Fruit fly (Drosophila melanogaster) whole organism, prepupa: ENCODE data around the gene Icmt.

Experiments
- Blimp-1 ChIP-seq: fragments of 200-800 bp; sonication (Bioruptor generic); optimal IDR thresholded peaks from 3 replicates; lab custom pipeline; 2017; ENCODE audit warnings: missing biosample characterization, missing genetic modification characterization, mild to moderate bottlenecking, moderate library complexity, missing genetic modification reagents
- CG10631 ChIP-seq: fragments of 200-800 bp; sonication (Bioruptor generic); optimal IDR thresholded peaks from 2 replicates; lab custom pipeline; 2016; ENCODE audit warnings: missing biosample characterization, missing genetic modification characterization
- CG10669 ChIP-seq: fragments of 200-800 bp; sonication (Bioruptor generic); optimal IDR thresholded peaks from 3 replicates; lab custom pipeline; 2018; ENCODE audit warnings: missing biosample characterization, mild to moderate bottlenecking, missing genetic modification characterization, moderate library complexity
- CG11294 ChIP-seq: fragments of 200-800 bp; sonication (Bioruptor generic); IDR thresholded peaks from 2 replicates; pipeline ENCODE4 v1.3.6; 2022; ENCODE audit warnings: missing biosample characterization, missing genetic modification characterization
- CG11762 ChIP-seq: fragments of 200-800 bp; sonication (Bioruptor generic); optimal IDR thresholded peaks from 3 replicates; lab custom pipeline; 2016; ENCODE audit warnings: missing biosample characterization, missing genetic modification characterization; ENCODE audit not compliant: insufficient read depth
- CG1621 ChIP-seq: fragments of 200-800 bp; sonication (Bioruptor generic); optimal IDR thresholded peaks from 3 replicates; lab custom pipeline; 2018; ENCODE audit warnings: missing biosample characterization, mild to moderate bottlenecking, missing genetic modification characterization
- CG31627 ChIP-seq: fragments of 200-800 bp; sonication (Bioruptor generic); optimal IDR thresholded peaks from 3 replicates; lab custom pipeline; 2016; ENCODE audit warnings: missing biosample characterization, missing genetic modification characterization
- CG3919 ChIP-seq: fragments of 200-800 bp; sonication (Bioruptor generic); optimal IDR thresholded peaks from 3 replicates; lab custom pipeline; 2016; ENCODE audit warnings: missing biosample characterization, missing genetic modification characterization
- CG4318 ChIP-seq: fragments of 200-800 bp; sonication (Bioruptor generic); optimal IDR thresholded peaks from 3 replicates; lab custom pipeline; 2017; ENCODE audit warnings: missing biosample characterization, mild to moderate bottlenecking, missing genetic modification characterization
- CG6276 ChIP-seq: fragments of 200-800 bp; sonication (Bioruptor generic); optimal IDR thresholded peaks from 2 replicates; lab custom pipeline; 2017; ENCODE audit warnings: missing biosample characterization, mild to moderate bottlenecking, missing genetic modification characterization
- CG6792 ChIP-seq: fragments of 200-800 bp; sonication (Bioruptor generic); optimal IDR thresholded peaks from 3 replicates; lab custom pipeline; 2016; ENCODE audit warnings: missing biosample characterization, missing genetic modification characterization
- CG6808 ChIP-seq: fragments of 200-800 bp; sonication (Bioruptor generic); optimal IDR thresholded peaks from 3 replicates; lab custom pipeline; 2017; ENCODE audit warnings: missing biosample characterization, missing genetic modification characterization, mild to moderate bottlenecking, moderate library complexity, missing genetic modification reagents
- CG6854 ChIP-seq: fragments of 200-800 bp; sonication (Bioruptor generic); optimal IDR thresholded peaks from 2 replicates; lab custom pipeline; 2017; ENCODE audit warnings: missing biosample characterization, mild to moderate bottlenecking, missing genetic modification characterization
- CG7368 ChIP-seq: fragments of 200-800 bp; sonication (Bioruptor generic); optimal IDR thresholded peaks from 3 replicates; lab custom pipeline; 2016; ENCODE audit warnings: missing biosample characterization, missing genetic modification characterization
- CG8119 ChIP-seq: fragments of 200-800 bp; sonication (Bioruptor generic); IDR thresholded peaks from 3 replicates; pipeline ENCODE4 v1.3.6; 2022; ENCODE audit warnings: missing biosample characterization, missing genetic modification characterization
- CG8632 ChIP-seq: fragments of 200-800 bp; sonication (Bioruptor generic); optimal IDR thresholded peaks from 3 replicates; lab custom pipeline; 2016; ENCODE audit warnings: missing biosample characterization, missing genetic modification characterization
- CG9139 ChIP-seq: fragments of 200-800 bp; sonication (Bioruptor generic); optimal IDR thresholded peaks from 3 replicates; lab custom pipeline; 2017; ENCODE audit warnings: missing biosample characterization, mild to moderate bottlenecking, missing genetic modification characterization
- Eip75B ChIP-seq: fragments of 200-800 bp; sonication (Bioruptor generic); optimal IDR thresholded peaks from 3 replicates; lab custom pipeline; 2016; ENCODE audit warnings: missing biosample characterization, missing genetic modification characterization
- Eip78C ChIP-seq: fragments of 200-800 bp; sonication (Bioruptor generic); peaks from one replicate; lab custom pipeline; 2016; ENCODE audit warnings: missing biosample characterization, missing genetic modification characterization
- Eip93F ChIP-seq: fragments of 200-800 bp; sonication (Bioruptor generic); optimal IDR thresholded peaks from 2 replicates; lab custom pipeline; 2016; ENCODE audit warnings: missing biosample characterization, mild to moderate bottlenecking, missing genetic modification characterization
- Ets21C ChIP-seq: fragments of 200-800 bp; sonication (Bioruptor generic); optimal IDR thresholded peaks from 3 replicates; lab custom pipeline; 2016; ENCODE audit warnings: missing biosample characterization, missing genetic modification characterization
- Ets96B ChIP-seq: fragments of 200-800 bp; optimal IDR thresholded peaks from 2 replicates; lab custom pipeline; 2019; ENCODE audit warnings: missing biosample characterization, mild to moderate bottlenecking, missing genetic modification characterization, moderate library complexity
- Gug ChIP-seq: fragments of 200-800 bp; sonication (Bioruptor generic); IDR thresholded peaks from 2 replicates; pipeline ENCODE4 v1.3.6; 2022; ENCODE audit warnings: missing biosample characterization, missing genetic modification characterization
- Hr38 ChIP-seq: sonication (Bioruptor generic); optimal IDR thresholded peaks from 2 replicates; lab custom pipeline; 2016; ENCODE audit warnings: missing biosample characterization, missing genetic modification characterization
- Hr39 ChIP-seq: fragments of 200-800 bp; sonication (Bioruptor generic); optimal IDR thresholded peaks from 2 replicates; lab custom pipeline; 2016; ENCODE audit warnings: missing biosample characterization, missing genetic modification characterization
- Lpt ChIP-seq: fragments of 200-800 bp; sonication (Bioruptor generic); optimal IDR thresholded peaks from 3 replicates; lab custom pipeline; 2016; ENCODE audit warnings: missing biosample characterization, missing genetic modification characterization
- Met ChIP-seq: fragments of 200-800 bp; sonication (Bioruptor generic); optimal IDR thresholded peaks from 3 replicates; lab custom pipeline; 2016; ENCODE audit warnings: missing biosample characterization, missing genetic modification characterization
- OdsH ChIP-seq: fragments of 200-800 bp; sonication (Bioruptor generic); optimal IDR thresholded peaks from 3 replicates; lab custom pipeline; 2016; ENCODE audit warnings: missing biosample characterization, missing genetic modification characterization
- Smox ChIP-seq: fragments of 200-800 bp; sonication (Bioruptor generic); optimal IDR thresholded peaks from 3 replicates; lab custom pipeline; 2016; ENCODE audit warnings: missing biosample characterization, missing genetic modification characterization
- Sox102F ChIP-seq: fragments of 200-800 bp; sonication (Bioruptor generic); optimal IDR thresholded peaks from 2 replicates; lab custom pipeline; 2016; ENCODE audit warnings: missing biosample characterization, mild to moderate bottlenecking, missing genetic modification characterization
- Sox14 ChIP-seq: fragments of 200-800 bp; sonication (Bioruptor generic); optimal IDR thresholded peaks from 3 replicates; lab custom pipeline; 2016; ENCODE audit warnings: missing biosample characterization, missing genetic modification characterization
- achi ChIP-seq: fragments of 200-800 bp; sonication (Bioruptor generic); optimal IDR thresholded peaks from 3 replicates; lab custom pipeline; 2016; ENCODE audit warnings: missing biosample characterization, missing genetic modification characterization
- acj6 ChIP-seq: fragments of 200-800 bp; sonication (Bioruptor generic); optimal IDR thresholded peaks from 3 replicates; lab custom pipeline; 2016; ENCODE audit warnings: missing biosample characterization, missing genetic modification characterization
- dac ChIP-seq: fragments of 200-800 bp; sonication (Bioruptor generic); optimal IDR thresholded peaks from 2 replicates; lab custom pipeline; 2017; ENCODE audit warnings: missing biosample characterization, mild to moderate bottlenecking, missing genetic modification characterization
- esn ChIP-seq: fragments of 200-800 bp; sonication (Bioruptor generic); optimal IDR thresholded peaks from 2 replicates; lab custom pipeline; 2016; ENCODE audit warnings: missing biosample characterization, mild to moderate bottlenecking, missing genetic modification characterization, moderate library complexity
- fd59A ChIP-seq: fragments of 200-800 bp; sonication (Bioruptor generic); optimal IDR thresholded peaks from 2 replicates; lab custom pipeline; 2017; ENCODE audit warnings: missing biosample characterization, mild to moderate bottlenecking, missing genetic modification characterization, missing genetic modification reagents
- lz ChIP-seq: fragments of 200-800 bp; sonication (Bioruptor generic); optimal IDR thresholded peaks from 3 replicates; lab custom pipeline; 2016; ENCODE audit warnings: missing biosample characterization, missing genetic modification characterization
- pdm3 ChIP-seq: fragments of 200-800 bp; sonication (Bioruptor generic); optimal IDR thresholded peaks from 3 replicates; lab custom pipeline; 2016; ENCODE audit warnings: missing biosample characterization, missing genetic modification characterization
- salr ChIP-seq, 2 experiments: fragments of 200-800 bp; sonication (Bioruptor generic); optimal IDR thresholded peaks; 3 replicates each; lab custom pipeline; 2016 to 2018; ENCODE audit warnings: missing biosample characterization in 2 of 2, missing genetic modification characterization in 2 of 2, mild to moderate bottlenecking in 1 of 2
- spab ChIP-seq: fragments of 200-800 bp; sonication (Bioruptor generic); optimal IDR thresholded peaks from 2 replicates; lab custom pipeline; 2017; ENCODE audit warnings: missing biosample characterization, mild to moderate bottlenecking, missing genetic modification characterization, missing genetic modification reagents
- ss ChIP-seq, 2 experiments: fragments of 200-800 bp; sonication (Bioruptor generic); optimal IDR thresholded peaks; 2 replicates in 1 of 2; 3 replicates in 1 of 2; lab custom pipeline; 2017 to 2018; ENCODE audit warnings: mild to moderate bottlenecking in 2 of 2, missing biosample characterization in 2 of 2, missing genetic modification characterization in 2 of 2, moderate library complexity in 1 of 2
- svp ChIP-seq: fragments of 200-800 bp; sonication (Bioruptor generic); peaks from one replicate; lab custom pipeline; 2016; ENCODE audit warnings: missing biosample characterization, missing genetic modification characterization
- topi ChIP-seq: fragments of 200-800 bp; sonication (Bioruptor generic); optimal IDR thresholded peaks from 3 replicates; lab custom pipeline; 2016; ENCODE audit warnings: missing biosample characterization, missing genetic modification characterization
- vri ChIP-seq: fragments of 200-800 bp; sonication (Bioruptor generic); optimal IDR thresholded peaks from 3 replicates; lab custom pipeline; 2016; ENCODE audit warnings: missing biosample characterization, mild to moderate bottlenecking, missing genetic modification characterization

Gene Icmt

dm6 chr3L:13015823-13016465 lies 2.1 kb upstream of the Icmt start, which contains the start of gene CG11267 (continued):
- TF ChIP-seq CG6792 (GFP tag; lab: Kevin White, UChicago) (peak; percentile 72), Lpt (peak; percentile 81), CG8632 (GFP tag; lab: Kevin White, UChicago) (peak; percentile 69), CG9139 (GFP tag; lab: Kevin White, UChicago) (peak; percentile 70), esn (GFP tag; lab: Kevin White, UChicago) (peak; percentile 86), acj6 (GFP tag; lab: Kevin White, UChicago) (peak; percentile 80), Eip78C (GFP tag; lab: Kevin White, UChicago) (peak; percentile 96), vri (peak; percentile 57), CG6854 (peak; percentile 38), CG3919 (GFP tag; lab: Kevin White, UChicago) (peak; percentile 91), Eip93F (GFP tag; lab: Kevin White, UChicago) (peak; percentile 77), Met (GFP tag; lab: Kevin White, UChicago) (peak; percentile 87), Blimp-1 (GFP tag; lab: Kevin White, UChicago) (peak; percentile 65), pdm3 (GFP tag; lab: Kevin White, UChicago) (peak; percentile 84), OdsH (GFP tag; lab: Kevin White, UChicago) (peak; percentile 80)

- TF ChIP-seq svp (GFP tag; lab: Kevin White, UChicago) (peak; percentile 78), fd59A (GFP tag; lab: Kevin White, UChicago) (no peak)
These were observed 1.3 kb downstream of the Icmt start for dm6 chr3L:13019249-13019956.

dm6 chr3L:13021727-13022126 lies 3.7 kb downstream of the Icmt start:
- TF ChIP-seq Hr38 (GFP tag; lab: Kevin White, UChicago) (no peak), topi (GFP tag; lab: Kevin White, UChicago) (peak; percentile 73), dac (GFP tag; lab: Kevin White, UChicago) (no peak), CG6854 (no peak), Eip93F (GFP tag; lab: Kevin White, UChicago) (peak; percentile 72), CG8119 (GFP tag; lab: Robert Waterston, UW) (no peak), Gug (GFP tag; lab: Robert Waterston, UW) (0 out of 2 replicates have a peak, but pooled peaks have one; percentile 27), CG11762 (GFP tag; lab: Kevin White, UChicago) (peak; percentile 32), Ets21C (GFP tag; lab: Kevin White, UChicago) (peak; percentile 60), achi (GFP tag; lab: Kevin White, UChicago) (peak; percentile 43), Eip78C (GFP tag; lab: Kevin White, UChicago) (peak; percentile 77), CG11294 (GFP tag; lab: Robert Waterston, UW) (no peak), CG10631 (GFP tag; lab: Kevin White, UChicago) (peak; percentile 1), CG10669 (no peak), ss (GFP tag; optimal IDR thresholded peaks at IDR 0.05; lab: Kevin White, UChicago) (no peak), Ets96B (no peak), CG7368 (GFP tag; lab: Kevin White, UChicago) (peak; percentile 53), CG8632 (GFP tag; lab: Kevin White, UChicago) (peak; percentile 57), pdm3 (GFP tag; lab: Kevin White, UChicago) (peak; percentile 50), CG6276 (GFP tag; lab: Kevin White, UChicago) (no peak), esn (GFP tag; lab: Kevin White, UChicago) (peak; percentile 83), Sox14 (peak; percentile 53), Smox (GFP tag; lab: Kevin White, UChicago) (peak; percentile 75), Eip75B (peak; percentile 45), Lpt (no peak), Sox102F (GFP tag; lab: Kevin White, UChicago) (peak; percentile 80), spab (GFP tag; lab: Kevin White, UChicago) (no peak), CG6808 (no peak), salr (GFP tag; optimal IDR thresholded peaks at IDR 0.05; lab: Kevin White, UChicago) (peak in 1 of 2 experiments; percentile 32), Met (GFP tag; lab: Kevin White, UChicago) (peak; percentile 71), CG9139 (GFP tag; lab: Kevin White, UChicago) (no peak), CG1621 (tag; lab: Kevin White, UChicago) (no peak), lz (peak; percentile 79), vri (peak; percentile 59), CG31627 (GFP tag; lab: Kevin White, UChicago) (peak; percentile 64), Hr39 (GFP tag; lab: Kevin White, UChicago) (peak; percentile 79), Blimp-1 (GFP tag; lab: Kevin White, UChicago) (no peak), CG4318 (GFP tag; lab: Kevin White, UChicago) (no peak)
